Fruit fly (Drosophila melanogaster): ENCODE data around the gene Ravus.

Gene Ravus

dm6 chr3R:13260114-13260673, 3.7 kb downstream of the Ravus start, which contains the start of gene CG11686 (continued):
- TF ChIP-seq bsh (GFP tag; optimal IDR thresholded peaks at IDR 0.05) (peak in 1 of 2 experiments; percentile 45), Vsx1 (GFP tag; optimal IDR thresholded peaks at IDR 0.05) (no peak), Rfx (GFP tag; IDR thresholded peaks at IDR 0.05) (0 out of 2 replicates have a peak, but pooled peaks have one; percentile 6), pnt (GFP tag; optimal IDR thresholded peaks at IDR 0.05) (no peak), otp (GFP tag; IDR thresholded peaks at IDR 0.05) (0 out of 3 replicates have a peak, but pooled peaks have one; percentile 11), CG5180 (GFP tag; optimal IDR thresholded peaks at IDR 0.05) (peak; percentile 98), Adf1 (GFP tag; IDR thresholded peaks at IDR 0.05) (peak; percentile 11; the same call in 1 of the 2 replicates), Dp (GFP tag; optimal IDR thresholded peaks at IDR 0.05) (peak; percentile 14), CG10979 (tag; optimal IDR thresholded peaks at IDR 0.05) (peak; percentile 24), Hr51 (GFP tag; optimal IDR thresholded peaks at IDR 0.05) (peak in 1 of 2 experiments; percentile 6), CG17328 (GFP tag; IDR thresholded peaks at IDR 0.05) (peak; percentile 38; the same call in 1 of the 2 replicates), CG12659 (GFP tag; optimal IDR thresholded peaks at IDR 0.05) (peak; percentile 13), CG17186 (GFP tag; optimal IDR thresholded peaks at IDR 0.05) (peak; percentile 50), pzg (GFP tag; optimal IDR thresholded peaks at IDR 0.05) (peak; percentile 28), zen (tag; optimal IDR thresholded peaks at IDR 0.05) (no peak), CG33213 (GFP tag; optimal IDR thresholded peaks at IDR 0.05) (no peak), phol (tag; optimal IDR thresholded peaks at IDR 0.05) (no peak), Atf6 (GFP tag; IDR thresholded peaks at IDR 0.05) (0 out of 2 replicates have a peak, but pooled peaks have one; percentile 15), E2f2 (GFP tag; IDR thresholded peaks at IDR 0.05) (peak; percentile 14; the same call in 1 of the 2 replicates), Med (GFP tag) (peak; percentile 89), CG13287 (GFP tag; IDR thresholded peaks at IDR 0.05; ENCODE audit: partially characterized antibody) (peak; percentile 42; the same call in 1 of the 2 replicates), HmgZ (tag; optimal IDR thresholded peaks at IDR 0.05) (peak; percentile 4), hkb (optimal IDR thresholded peaks at IDR 0.05) (peak; percentile 99), hkb (GFP tag; IDR thresholded peaks at IDR 0.05) (no peak; the same call in 1 of the 2 replicates), chinmo (GFP tag; IDR thresholded peaks at IDR 0.05; ENCODE audit: partially characterized antibody) (peak; percentile 88; the same call in 3 of the 4 replicates), Hmx (GFP tag; optimal IDR thresholded peaks at IDR 0.05) (no peak), amos (GFP tag; IDR thresholded peaks at IDR 0.05; ENCODE audit: partially characterized antibody) (peak; percentile 6; the same call in 1 of the 2 replicates), rib (GFP tag; IDR thresholded peaks at IDR 0.05) (0 out of 2 replicates have a peak, but pooled peaks have one; percentile 16), sd (tag; optimal IDR thresholded peaks at IDR 0.05) (peak; percentile 52), Dad (GFP tag; optimal IDR thresholded peaks at IDR 0.05) (peak; percentile 4), CG10431 (GFP tag; optimal IDR thresholded peaks at IDR 0.05) (no peak), Meics (GFP tag; optimal IDR thresholded peaks at IDR 0.05) (peak; percentile 39), CG11504 (tag; optimal IDR thresholded peaks at IDR 0.05) (peak; percentile 97), CG6175 (GFP tag; IDR thresholded peaks at IDR 0.05) (peak; percentile 49; the same call in 1 of the 3 replicates), CG6272 (GFP tag; IDR thresholded peaks at IDR 0.05) (0 out of 2 replicates have a peak, but pooled peaks have one; percentile 11), ssp (GFP tag; IDR thresholded peaks at IDR 0.05) (no peak), gem (tag; optimal IDR thresholded peaks at IDR 0.05) (peak; percentile 6), p53 (GFP tag; optimal IDR thresholded peaks at IDR 0.05) (no peak)
